Worm (Caenorhabditis elegans): Measurements from ENCODE around the gene let-19.

Gene let-19

DNA sequence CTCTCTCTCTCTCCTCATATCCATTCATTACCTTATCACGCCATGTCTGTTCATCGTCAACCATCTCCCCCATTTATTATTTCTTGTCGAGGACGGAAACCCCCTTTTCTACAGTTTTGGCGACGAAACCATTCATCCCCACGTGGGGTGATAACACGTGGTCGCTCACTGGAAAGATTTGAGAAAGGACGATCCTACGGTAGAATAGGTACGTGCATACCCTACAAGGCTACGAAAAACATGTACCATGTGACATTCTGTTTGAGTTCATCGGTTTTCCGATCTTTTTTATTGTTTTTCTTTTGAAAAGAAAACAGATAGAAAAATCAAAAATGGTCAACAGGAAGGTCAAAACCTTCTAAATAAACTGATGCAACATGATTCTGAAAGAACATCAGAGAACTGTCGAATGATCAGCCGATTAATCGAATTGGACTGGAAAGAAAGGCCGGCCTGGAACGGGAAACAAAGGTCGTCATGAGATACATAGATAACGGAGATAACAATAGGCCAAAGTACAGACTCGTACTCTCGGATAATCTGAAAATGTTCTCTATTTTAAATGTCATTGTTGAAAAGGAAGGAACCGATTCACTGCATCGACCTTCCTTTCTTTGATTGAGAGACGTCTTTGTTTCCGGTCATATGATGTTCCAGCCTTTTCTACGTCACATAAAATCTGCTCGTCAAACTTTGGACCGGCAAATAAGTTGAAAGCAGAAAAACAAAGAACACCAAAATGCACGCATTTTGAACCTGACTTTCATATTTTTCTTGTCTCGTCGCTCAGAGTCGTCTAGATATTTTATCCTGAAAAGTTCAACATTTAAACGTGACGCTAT lies 28.5 kb upstream of the let-19 start:
- TF ChIP-seq aly-2 (tag; optimal IDR thresholded peaks at IDR 0.05) (no peak), nhr-77 (tag; optimal IDR thresholded peaks at IDR 0.05) (no peak), ceh-82 (tag; optimal IDR thresholded peaks at IDR 0.05) (no peak), mbf-1 (tag; optimal IDR thresholded peaks at IDR 0.05) (no peak), elt-3 (tag; optimal IDR thresholded peaks at IDR 0.05) (no peak), lin-39 (tag; optimal IDR thresholded peaks at IDR 0.05) (no peak), ceh-16 (tag; optimal IDR thresholded peaks at IDR 0.05) (no peak), snpc-4 (tag; optimal IDR thresholded peaks at IDR 0.05) (no peak), lin-11 (tag; optimal IDR thresholded peaks at IDR 0.05) (no peak), sma-9 (GFP tag; optimal IDR thresholded peaks at IDR 0.05) (peak; percentile 98), sma-9 (tag; optimal IDR thresholded peaks at IDR 0.05) (no peak), nhr-12 (tag; optimal IDR thresholded peaks at IDR 0.05) (no peak), dmd-4 (tag; optimal IDR thresholded peaks at IDR 0.05) (no peak), R02D3.7 (tag; optimal IDR thresholded peaks at IDR 0.05) (no peak), C34F6.9 (tag; optimal IDR thresholded peaks at IDR 0.05) (peak; percentile 22), nhr-237 (tag; optimal IDR thresholded peaks at IDR 0.05) (no peak), ZK546.5 (tag; optimal IDR thresholded peaks at IDR 0.05) (no peak), Y55F3AM.14 (GFP tag; optimal IDR thresholded peaks at IDR 0.05) (peak; percentile 73), crh-2 (tag; optimal IDR thresholded peaks at IDR 0.05) (peak; percentile 43), sem-4 (tag; optimal IDR thresholded peaks at IDR 0.05) (peak; percentile 16), unc-39 (tag; optimal IDR thresholded peaks at IDR 0.05) (no peak), nhr-21 (tag; optimal IDR thresholded peaks at IDR 0.05) (peak; percentile 95), nhr-25 (tag; optimal IDR thresholded peaks at IDR 0.05) (peak; percentile 95), skn-1 (tag; optimal IDR thresholded peaks at IDR 0.05) (no peak), nhr-10 (tag; optimal IDR thresholded peaks at IDR 0.05) (no peak), sma-3 (GFP tag; optimal IDR thresholded peaks at IDR 0.05) (no peak), blmp-1 (tag; optimal IDR thresholded peaks at IDR 0.05; ENCODE audit: insufficient read depth) (peak; percentile 78), nhr-6 (tag; optimal IDR thresholded peaks at IDR 0.05) (peak; percentile 27), egl-27 (tag; optimal IDR thresholded peaks at IDR 0.05) (peak; percentile 38), F13H6.1 (tag; optimal IDR thresholded peaks at IDR 0.05) (peak; percentile 38), mdl-1 (tag; optimal IDR thresholded peaks at IDR 0.05) (peak; percentile 89 to 90), lsy-2 (tag; optimal IDR thresholded peaks at IDR 0.05) (peak in 1 of 2 experiments; percentile 72), ztf-11 (tag; optimal IDR thresholded peaks at IDR 0.05) (no peak), nhr-11 (tag; optimal IDR thresholded peaks at IDR 0.05) (no peak), fos-1 (tag; optimal IDR thresholded peaks at IDR 0.05) (peak; percentile 18), zag-1 (tag; optimal IDR thresholded peaks at IDR 0.05) (no peak), elt-1 (tag; optimal IDR thresholded peaks at IDR 0.05) (no peak), mab-5 (tag; optimal IDR thresholded peaks at IDR 0.05) (peak; percentile 14), ama-1 (optimal IDR thresholded peaks at IDR 0.05) (no peak), ztf-1 (GFP tag; conservative IDR thresholded peaks at IDR 0.05) (no peak), nhr-23 (tag; optimal IDR thresholded peaks at IDR 0.05) (no peak), unc-62 (GFP tag; optimal IDR thresholded peaks at IDR 0.05) (no peak), lin-13 (GFP tag; optimal IDR thresholded peaks at IDR 0.05) (peak; percentile 14), ztf-4 (tag; optimal IDR thresholded peaks at IDR 0.05) (no peak), alr-1 (tag; optimal IDR thresholded peaks at IDR 0.05) (no peak), gmeb-1 (tag; optimal IDR thresholded peaks at IDR 0.05) (peak; percentile 66), unc-55 (GFP tag; optimal IDR thresholded peaks at IDR 0.05) (no peak), peb-1 (tag; optimal IDR thresholded peaks at IDR 0.05) (no peak), nhr-129 (tag; optimal IDR thresholded peaks at IDR 0.05) (peak; percentile 58)

All from whole organism, L2 larva.